Fruit fly (Drosophila melanogaster): ENCODE results near the gene Loxl1.

- TF ChIP-seq CTCF (optimal IDR thresholded peaks at IDR 0.05) (no peak), CG8478 (optimal IDR thresholded peaks at IDR 0.05) (no peak)
Measured at dm6 chr3R:31461281-31461680, 1.6 kb upstream of the Loxl1 start.

Measured in S2 (cell line).